Fruit fly (Drosophila melanogaster) whole organism, embryonic: ENCODE results near the gene bbg.

ENCODE experiments used
- Aef1 ChIP-seq: fragments of 200-800 bp; sonication (Bioruptor generic); IDR thresholded peaks from 3 replicates; pipeline ENCODE4 v1.3.6; 2022; ENCODE audit warnings: missing biosample characterization, missing genetic modification characterization
- Asciz ChIP-seq: fragments of 200-800 bp; sonication (Bioruptor generic); optimal IDR thresholded peaks from 2 replicates; lab custom pipeline; 2017; ENCODE audit warnings: missing biosample characterization, mild to moderate bottlenecking, missing genetic modification characterization, missing genetic modification reagents
- B-H2 ChIP-seq: fragments of 200-800 bp; sonication (Bioruptor generic); optimal IDR thresholded peaks from 2 replicates; lab custom pipeline; 2018; ENCODE audit warnings: missing biosample characterization, mild to moderate bottlenecking, missing genetic modification characterization
- CG10366 ChIP-seq: fragments of 200-800 bp; sonication (Bioruptor generic); IDR thresholded peaks from 2 replicates; pipeline ENCODE4 v1.3.6; 2022; ENCODE audit warnings: missing biosample characterization, missing genetic modification characterization
- CG11456 ChIP-seq: fragments of 200-800 bp; sonication (Bioruptor generic); IDR thresholded peaks from 3 replicates; pipeline ENCODE4 v1.3.6; 2022; ENCODE audit warnings: missing biosample characterization, missing genetic modification characterization
- CG11504 ChIP-seq: fragments of 200-800 bp; sonication (Bioruptor generic); optimal IDR thresholded peaks from 3 replicates; lab custom pipeline; 2019; ENCODE audit warnings: missing biosample characterization, mild to moderate bottlenecking, missing genetic modification characterization, moderate library complexity
- CG12155 ChIP-seq: fragments of 200-800 bp; sonication (Bioruptor generic); optimal IDR thresholded peaks from 3 replicates; lab custom pipeline; 2016; ENCODE audit warnings: missing biosample characterization, missing genetic modification characterization
- CG12219 ChIP-seq: fragments of 200-800 bp; sonication (Bioruptor generic); optimal IDR thresholded peaks from 3 replicates; lab custom pipeline; 2018; ENCODE audit warnings: missing biosample characterization, mild to moderate bottlenecking, missing genetic modification characterization
- CG13424 ChIP-seq: fragments of 200-800 bp; sonication (Bioruptor generic); optimal IDR thresholded peaks from 2 replicates; lab custom pipeline; 2019; ENCODE audit warnings: missing biosample characterization, mild to moderate bottlenecking, missing genetic modification characterization, moderate library complexity
- CG13894 ChIP-seq: fragments of 200-800 bp; sonication (Bioruptor generic); optimal IDR thresholded peaks from 3 replicates; lab custom pipeline; 2018; ENCODE audit warnings: missing biosample characterization, mild to moderate bottlenecking, missing genetic modification characterization, moderate library complexity
- CG17361 ChIP-seq: fragments of 200-800 bp; sonication (Bioruptor generic); IDR thresholded peaks from 3 replicates; pipeline ENCODE4 v1.3.6; 2022; ENCODE audit warnings: missing biosample characterization, missing genetic modification characterization
- CG17385 ChIP-seq: fragments of 200-800 bp; sonication (Bioruptor generic); optimal IDR thresholded peaks from 3 replicates; lab custom pipeline; 2018; ENCODE audit warnings: missing biosample characterization, mild to moderate bottlenecking, missing genetic modification characterization
- CG18262 ChIP-seq: fragments of 200-800 bp; optimal IDR thresholded peaks from 3 replicates; lab custom pipeline; 2019; ENCODE audit warnings: missing biosample characterization, mild to moderate bottlenecking, missing genetic modification characterization, moderate library complexity
- CG18476 ChIP-seq: fragments of 200-800 bp; sonication (Bioruptor generic); optimal IDR thresholded peaks from 2 replicates; lab custom pipeline; 2016; ENCODE audit warnings: missing biosample characterization, mild to moderate bottlenecking, missing genetic modification characterization
- CG18619 ChIP-seq: fragments of 200-800 bp; sonication (Bioruptor generic); optimal IDR thresholded peaks from 3 replicates; lab custom pipeline; 2017; ENCODE audit warnings: missing biosample characterization, mild to moderate bottlenecking, missing genetic modification characterization
- CG32772 ChIP-seq: fragments of 200-800 bp; sonication (Bioruptor generic); IDR thresholded peaks from 2 replicates; pipeline ENCODE4 v1.3.6; 2022; ENCODE audit warnings: missing biosample characterization, missing genetic modification characterization
- CG33557 ChIP-seq: fragments of 200-800 bp; sonication (Bioruptor generic); optimal IDR thresholded peaks from 2 replicates; lab custom pipeline; 2019; ENCODE audit warnings: missing biosample characterization, mild to moderate bottlenecking, missing genetic modification characterization, moderate library complexity
- CG34422 ChIP-seq: fragments of 200-800 bp; sonication (Bioruptor generic); IDR thresholded peaks from 3 replicates; pipeline ENCODE4 v1.3.6; 2022; ENCODE audit warnings: missing biosample characterization, missing genetic modification characterization
- CG4328 ChIP-seq: fragments of 200-800 bp; sonication (Bioruptor generic); optimal IDR thresholded peaks from 3 replicates; lab custom pipeline; 2017; ENCODE audit warnings: missing biosample characterization, missing genetic modification reagents, missing genetic modification characterization
- CG4404 ChIP-seq: fragments of 200-800 bp; sonication (Bioruptor generic); IDR thresholded peaks from 2 replicates; pipeline ENCODE4 v1.3.6; 2022; ENCODE audit warnings: missing biosample characterization, missing genetic modification characterization
- CG4424 ChIP-seq: fragments of 200-800 bp; sonication (Bioruptor generic); optimal IDR thresholded peaks from 3 replicates; lab custom pipeline; 2016; ENCODE audit warnings: missing biosample characterization, missing genetic modification characterization
- CG8478 ChIP-seq: fragments of >200 bp; optimal IDR thresholded peaks from 2 replicates; lab custom pipeline; 2018
- CTCF ChIP-seq: fragments of 200-800 bp; sonication (Bioruptor generic); optimal IDR thresholded peaks from 2 replicates; lab custom pipeline; 2017; ENCODE audit warnings: missing biosample characterization, mild to moderate bottlenecking, missing genetic modification characterization, moderate library complexity
- CkIIα-i1 ChIP-seq: fragments of 200-800 bp; sonication (Bioruptor generic); IDR thresholded peaks from 2 replicates; pipeline ENCODE4 v1.3.6; 2022; ENCODE audit warnings: missing biosample characterization, missing genetic modification characterization
- D ChIP-seq, 2 experiments: fragments of 200-800 bp in 1 of 2; fragments of >200 bp in 1 of 2; sonication (Bioruptor generic) in 1 of 2; optimal IDR thresholded peaks; 2 replicates in 1 of 2; 3 replicates in 1 of 2; lab custom pipeline; 2017; ENCODE audit warnings: mild to moderate bottlenecking in 1 of 2, missing biosample characterization in 1 of 2, missing genetic modification characterization in 1 of 2, missing genetic modification reagents in 1 of 2
- D19A ChIP-seq: fragments of 200-800 bp; optimal IDR thresholded peaks from 3 replicates; lab custom pipeline; 2019; ENCODE audit warnings: missing biosample characterization, mild to moderate bottlenecking, missing genetic modification characterization, moderate library complexity
- Dek ChIP-seq: fragments of 200-800 bp; sonication (Bioruptor generic); optimal IDR thresholded peaks from 3 replicates; lab custom pipeline; 2019; ENCODE audit warnings: missing biosample characterization, mild to moderate bottlenecking, missing genetic modification characterization, moderate library complexity
- Drgx ChIP-seq: fragments of 200-800 bp; sonication (Bioruptor generic); IDR thresholded peaks from 2 replicates; pipeline ENCODE4 v1.3.6; 2022; ENCODE audit warnings: missing biosample characterization, missing genetic modification characterization
- MTF-1 ChIP-seq: fragments of 200-800 bp; sonication (Bioruptor generic); optimal IDR thresholded peaks from 2 replicates; lab custom pipeline; 2018; ENCODE audit warnings: missing biosample characterization, mild to moderate bottlenecking, missing genetic modification characterization, borderline replicate concordance
- Nf-YA ChIP-seq: fragments of 200-800 bp; sonication (Bioruptor generic); IDR thresholded peaks from 2 replicates; pipeline ENCODE4 v1.3.6; 2022; ENCODE audit warnings: missing biosample characterization, missing genetic modification characterization
- Tbp ChIP-seq: fragments of >200 bp; optimal IDR thresholded peaks from 2 replicates; lab custom pipeline; 2018; ENCODE audit warnings: missing biosample characterization, missing genetic modification characterization
- crol ChIP-seq: fragments of 200-800 bp; sonication (Bioruptor generic); IDR thresholded peaks from 2 replicates; pipeline ENCODE4 v1.3.6; 2022; ENCODE audit warnings: missing biosample characterization, missing genetic modification characterization
- fd102C ChIP-seq: fragments of 200-800 bp; sonication (Bioruptor generic); optimal IDR thresholded peaks from 2 replicates; lab custom pipeline; 2018; ENCODE audit warnings: missing biosample characterization, mild to moderate bottlenecking, missing genetic modification characterization, moderate library complexity
- gfzf ChIP-seq: fragments of 200-800 bp; sonication (Bioruptor generic); optimal IDR thresholded peaks from 2 replicates; lab custom pipeline; 2016; ENCODE audit warnings: missing biosample characterization, mild to moderate bottlenecking, missing genetic modification characterization, moderate library complexity
- gsb-n ChIP-seq: fragments of 200-800 bp; sonication (Bioruptor generic); optimal IDR thresholded peaks from 3 replicates; lab custom pipeline; 2018; ENCODE audit warnings: missing biosample characterization, mild to moderate bottlenecking, missing genetic modification characterization
- hkb ChIP-seq, 2 experiments: fragments of 200-800 bp in 1 of 2; fragments of >200 bp in 1 of 2; sonication (Bioruptor generic) in 1 of 2; IDR thresholded peaks in 1 of 2; optimal IDR thresholded peaks in 1 of 2; 2 replicates each; pipeline versions ENCODE4 v1.3.6 to Lab custom; 2017 to 2022; ENCODE audit warnings: missing biosample characterization in 1 of 2, missing genetic modification characterization in 1 of 2
- insv ChIP-seq, 2 experiments: fragments of 200-800 bp; sonication (Bioruptor generic); optimal IDR thresholded peaks; 3 replicates each; lab custom pipeline; 2016 to 2018; ENCODE audit warnings: missing biosample characterization in 2 of 2, missing genetic modification characterization in 2 of 2
- lab ChIP-seq: fragments of 200-800 bp; sonication (Bioruptor generic); optimal IDR thresholded peaks from 3 replicates; lab custom pipeline; 2017; ENCODE audit warnings: missing biosample characterization, missing genetic modification characterization, mild to moderate bottlenecking, moderate library complexity, missing genetic modification reagents
- mam ChIP-seq: fragments of 200-800 bp; sonication (Bioruptor generic); optimal IDR thresholded peaks from 3 replicates; lab custom pipeline; 2016; ENCODE audit warnings: missing biosample characterization, missing genetic modification characterization
- nau ChIP-seq: fragments of 200-800 bp; sonication (Bioruptor generic); optimal IDR thresholded peaks from 3 replicates; lab custom pipeline; 2017; ENCODE audit warnings: missing biosample characterization, mild to moderate bottlenecking, missing genetic modification characterization, missing genetic modification reagents
- nom ChIP-seq: fragments of 200-800 bp; sonication (Bioruptor generic); optimal IDR thresholded peaks from 2 replicates; lab custom pipeline; 2017; ENCODE audit warnings: missing biosample characterization, missing genetic modification characterization, mild to moderate bottlenecking, moderate library complexity, missing genetic modification reagents
- pan ChIP-seq, 4 experiments: fragments of >200 bp in 3 of 4; fragments of 200-800 bp in 1 of 4; sonication (Bioruptor generic) in 1 of 4; optimal IDR thresholded peaks in 3 of 4; IDR thresholded peaks in 1 of 4; 2 replicates each; pipeline versions ENCODE4 v1.3.6 to Lab custom; 2017 to 2022; ENCODE audit warnings: missing biosample characterization in 2 of 4, missing genetic modification characterization in 2 of 4, mixed read lengths in 1 of 4
- pho ChIP-seq: fragments of 200-800 bp; sonication (Bioruptor generic); optimal IDR thresholded peaks from 2 replicates; lab custom pipeline; 2016; ENCODE audit warnings: missing biosample characterization, missing genetic modification characterization
- pum ChIP-seq: fragments of 200-800 bp; sonication (Bioruptor generic); optimal IDR thresholded peaks from 2 replicates; lab custom pipeline; 2016; ENCODE audit warnings: missing biosample characterization, missing genetic modification characterization
- sc ChIP-seq, 3 experiments: fragments of >200 bp in 2 of 3; fragments of 200-800 bp in 1 of 3; sonication (Bioruptor generic) in 1 of 3; optimal IDR thresholded peaks; 2 replicates in 2 of 3; 3 replicates in 1 of 3; lab custom pipeline; 2017; ENCODE audit warnings: mild to moderate bottlenecking in 1 of 3, missing biosample characterization in 1 of 3, missing genetic modification characterization in 1 of 3, missing genetic modification reagents in 1 of 3
- seq ChIP-seq: fragments of 200-800 bp; sonication (Bioruptor generic); IDR thresholded peaks from 2 replicates; pipeline ENCODE4 v1.3.6; 2022; ENCODE audit warnings: missing biosample characterization, missing genetic modification characterization
- tgo ChIP-seq: fragments of 200-800 bp; sonication (Bioruptor generic); IDR thresholded peaks from 3 replicates; pipeline ENCODE4 v1.3.6; 2022; ENCODE audit warnings: missing biosample characterization, missing genetic modification characterization
- tio ChIP-seq: fragments of 200-800 bp; sonication (Bioruptor generic); optimal IDR thresholded peaks from 2 replicates; lab custom pipeline; 2017; ENCODE audit warnings: missing biosample characterization, missing genetic modification characterization, inconsistent platforms
- unpg ChIP-seq: fragments of 200-800 bp; sonication (Bioruptor generic); optimal IDR thresholded peaks from 3 replicates; lab custom pipeline; 2018; ENCODE audit warnings: missing biosample characterization, mild to moderate bottlenecking, missing genetic modification characterization, moderate library complexity
- yki ChIP-seq: fragments of >200 bp; optimal IDR thresholded peaks from 3 replicates; lab custom pipeline; 2018

bbg gene

DNA sequence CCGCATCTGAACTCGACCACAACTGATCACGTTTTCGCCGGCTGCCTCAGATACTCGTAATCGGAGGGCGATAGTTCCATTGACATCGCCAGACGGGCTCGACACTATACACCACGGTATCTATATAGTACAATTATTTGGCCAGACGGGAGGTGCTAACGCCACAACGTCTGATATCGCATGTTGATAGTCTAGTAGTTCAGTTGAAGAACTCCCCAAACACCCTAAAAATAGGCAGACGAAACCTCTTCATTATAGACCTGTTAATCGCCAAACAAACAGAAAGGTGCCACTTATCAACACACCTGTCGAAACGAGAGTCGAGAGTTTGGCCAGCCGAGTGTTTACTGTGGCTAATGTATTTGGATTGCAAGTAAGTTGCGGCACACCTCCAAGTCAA is 19.0 kb upstream of the bbg start (continued):
- no peak for TF ChIP-seq CG8478
- no peak for TF ChIP-seq D (optimal IDR thresholded peaks at IDR 0.05; lab: Kevin White, UChicago)
- TF ChIP-seq D (GFP tag; optimal IDR thresholded peaks at IDR 0.05; lab: Kevin White, UChicago), result peak; percentile 61
- peak; percentile 39 for TF ChIP-seq CG17385 (GFP tag; lab: Kevin White, UChicago)
- no peak for TF ChIP-seq CG18476 (GFP tag; lab: Kevin White, UChicago)
- peak; percentile 65 for TF ChIP-seq D19A
- TF ChIP-seq CkIIα-i1 (GFP tag; lab: Robert Waterston, UW), result no peak
- no peak for TF ChIP-seq crol (GFP tag; lab: Robert Waterston, UW)
- peak; percentile 61 for TF ChIP-seq nau (GFP tag; lab: Kevin White, UChicago)
- TF ChIP-seq Drgx (GFP tag; lab: Robert Waterston, UW), result no peak
- peak; percentile 47 for TF ChIP-seq CG4328
- peak; percentile 79 for TF ChIP-seq Asciz (GFP tag; lab: Kevin White, UChicago)
- peak; percentile 22 for TF ChIP-seq nom
- no peak for TF ChIP-seq mam (GFP tag; lab: Kevin White, UChicago)
- TF ChIP-seq seq (GFP tag; lab: Robert Waterston, UW), result 0 out of 2 replicates have a peak, but pooled peaks have one; percentile 38
- TF ChIP-seq CG32772, result no peak
- TF ChIP-seq Nf-YA (GFP tag; lab: Robert Waterston, UW), result 0 out of 2 replicates have a peak, but pooled peaks have one; percentile 39
- TF ChIP-seq pho (GFP tag; lab: Kevin White, UChicago), result no peak
- no peak for TF ChIP-seq Aef1 (GFP tag; lab: Robert Waterston, UW)
- TF ChIP-seq Tbp (GFP tag; lab: Kevin White, UChicago), result no peak
- no peak for TF ChIP-seq B-H2 (GFP tag; lab: Kevin White, UChicago)
- peak; percentile 11 for TF ChIP-seq CG12155 (GFP tag; lab: Kevin White, UChicago)
- peak in 1 of 2 experiments; percentile 29 for TF ChIP-seq insv (GFP tag; optimal IDR thresholded peaks at IDR 0.05; lab: Kevin White, UChicago)
- TF ChIP-seq gsb-n (tag; lab: Kevin White, UChicago), result peak; percentile 17
- TF ChIP-seq CG17361 (GFP tag; lab: Robert Waterston, UW), result 0 out of 3 replicates have a peak, but pooled peaks have one; percentile 32
- TF ChIP-seq CG18262 (tag; lab: Kevin White, UChicago), result peak; percentile 37
- TF ChIP-seq tgo (GFP tag; lab: Robert Waterston, UW), result no peak
- TF ChIP-seq Dek (tag; lab: Kevin White, UChicago), result no peak
- peak; percentile 4 for TF ChIP-seq unpg (GFP tag; lab: Kevin White, UChicago)
- TF ChIP-seq yki (lab: Kevin White, UChicago), result no peak
- TF ChIP-seq CTCF (GFP tag; lab: Kevin White, UChicago), result peak; percentile 16
- no peak for TF ChIP-seq sc (optimal IDR thresholded peaks at IDR 0.05; lab: Kevin White, UChicago)
- TF ChIP-seq sc (GFP tag; optimal IDR thresholded peaks at IDR 0.05; lab: Kevin White, UChicago), result peak; percentile 14
- peak; percentile 33 for TF ChIP-seq CG13894
- no peak for TF ChIP-seq CG10366
- peak; percentile 9 for TF ChIP-seq CG11504 (tag; lab: Kevin White, UChicago)
- TF ChIP-seq CG11456 (GFP tag; lab: Robert Waterston, UW), result no peak
- TF ChIP-seq CG13424 (tag; lab: Kevin White, UChicago), result peak; percentile 37
- TF ChIP-seq hkb (optimal IDR thresholded peaks at IDR 0.05; lab: Kevin White, UChicago), result no peak
- TF ChIP-seq hkb (GFP tag; IDR thresholded peaks at IDR 0.05; lab: Robert Waterston, UW), result peak; percentile 58
- peak; percentile 24 for TF ChIP-seq CG18619 (GFP tag; lab: Kevin White, UChicago)
- no peak for TF ChIP-seq tio (GFP tag; lab: Kevin White, UChicago)
- no peak for TF ChIP-seq pum (GFP tag; lab: Kevin White, UChicago)
- TF ChIP-seq CG34422 (GFP tag; lab: Robert Waterston, UW), result no peak
- no peak for TF ChIP-seq CG4404
- peak; percentile 23 for TF ChIP-seq CG4424 (GFP tag; lab: Kevin White, UChicago)
- TF ChIP-seq pan (optimal IDR thresholded peaks at IDR 0.05; lab: Kevin White, UChicago), result no peak
- peak in 1 of 2 experiments; percentile 6 for TF ChIP-seq pan (GFP tag; optimal IDR thresholded peaks at IDR 0.05 in 1 of 2, IDR thresholded peaks at IDR 0.05 in 1 of 2)
- TF ChIP-seq fd102C (GFP tag; lab: Kevin White, UChicago), result no peak
- TF ChIP-seq gfzf, result peak; percentile 6
- TF ChIP-seq lab (GFP tag; lab: Kevin White, UChicago), result peak; percentile 72
- peak; percentile 63 for TF ChIP-seq CG12219 (GFP tag; lab: Kevin White, UChicago)
- peak; percentile 58 for TF ChIP-seq MTF-1 (GFP tag; lab: Kevin White, UChicago)
- peak; percentile 47 for TF ChIP-seq CG33557
